Worm (Caenorhabditis elegans): ENCODE data around the gene Y51H7C.3.

Y51H7C.3 gene

DNA sequence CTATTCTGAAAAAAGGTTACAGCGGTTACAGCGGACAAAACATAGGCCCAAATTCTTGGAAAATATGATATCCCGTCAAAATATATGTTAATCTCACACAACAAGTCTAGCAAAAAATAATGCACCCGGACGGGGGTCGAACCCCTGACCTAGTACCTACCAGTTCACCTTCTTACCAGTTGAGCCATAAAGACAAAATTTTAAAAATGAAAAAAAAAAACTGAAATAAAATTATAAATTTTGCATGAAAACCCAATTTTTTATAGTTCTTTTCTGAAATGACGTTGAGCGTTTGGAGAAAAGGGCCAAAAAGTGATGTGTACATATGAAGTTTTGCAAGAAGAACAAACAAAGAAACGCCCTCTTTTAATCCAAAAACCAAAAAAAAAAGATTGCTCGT is 44.1 kb downstream of the Y51H7C.3 start:
- no peak for TF ChIP-seq ctbp-1 (GFP tag; IDR thresholded peaks at IDR 0.05)
